Fruit fly (Drosophila melanogaster): Measurements from ENCODE around the gene CG13678.

CG13678 gene

dm6 chr3L:8197779-8198279, 24.1 kb upstream of the CG13678 start, which contains the start of the genes UbcE2M and Dhps (continued):
- TF ChIP-seq CG4424 (GFP tag; optimal IDR thresholded peaks at IDR 0.05) (peak; percentile 65), C15 (GFP tag; IDR thresholded peaks at IDR 0.05) (no peak), so (GFP tag; IDR thresholded peaks at IDR 0.05) (no peak; the same call in 2 of the 3 replicates), Awh (GFP tag; IDR thresholded peaks at IDR 0.05) (no peak), CG5245 (GFP tag; optimal IDR thresholded peaks at IDR 0.05) (no peak), CG10147 (GFP tag; optimal IDR thresholded peaks at IDR 0.05) (peak; percentile 79), Dek (tag; optimal IDR thresholded peaks at IDR 0.05) (peak; percentile 80), dpn (GFP tag; optimal IDR thresholded peaks at IDR 0.05) (peak; percentile 66), CG3065 (GFP tag; optimal IDR thresholded peaks at IDR 0.05) (peak; percentile 10), wek (GFP tag; optimal IDR thresholded peaks at IDR 0.05) (no peak), CG6254 (GFP tag; optimal IDR thresholded peaks at IDR 0.05) (peak; percentile 20), CG4854 (GFP tag; optimal IDR thresholded peaks at IDR 0.05) (peak; percentile 19), Bgb (GFP tag; IDR thresholded peaks at IDR 0.05; ENCODE audit: partially characterized antibody) (peak; percentile 75), CG33213 (GFP tag; optimal IDR thresholded peaks at IDR 0.05) (no peak), croc (GFP tag; conservative IDR thresholded peaks at IDR 0.05) (peak; percentile 57), HLH54F (GFP tag; optimal IDR thresholded peaks at IDR 0.05) (peak; percentile 56), CG15514 (GFP tag; optimal IDR thresholded peaks at IDR 0.05) (peak; percentile 75), CG6175 (GFP tag; IDR thresholded peaks at IDR 0.05) (peak; percentile 75; the same call in 1 of the 3 replicates), CG18262 (tag; optimal IDR thresholded peaks at IDR 0.05) (peak; percentile 65), CG10274 (GFP tag; optimal IDR thresholded peaks at IDR 0.05) (peak; percentile 8), eve (GFP tag; optimal IDR thresholded peaks at IDR 0.05) (no peak), CG3995 (GFP tag; optimal IDR thresholded peaks at IDR 0.05) (peak; percentile 51), CG2116 (GFP tag; optimal IDR thresholded peaks at IDR 0.05) (peak; percentile 83), ase (GFP tag; IDR thresholded peaks at IDR 0.05) (peak; percentile 38; the same call in 1 of the 3 replicates), Dip3 (GFP tag; optimal IDR thresholded peaks at IDR 0.05) (peak; percentile 49), Fer3 (tag; optimal IDR thresholded peaks at IDR 0.05) (peak; percentile 76), CG15011 (GFP tag; optimal IDR thresholded peaks at IDR 0.05) (no peak), Scr (GFP tag; IDR thresholded peaks at IDR 0.05; ENCODE audit: partially characterized antibody) (peak; percentile 80), ato (GFP tag; IDR thresholded peaks at IDR 0.05; ENCODE audit: partially characterized antibody) (0 out of 2 replicates have a peak, but pooled peaks have one; percentile 31), Rfx (GFP tag; IDR thresholded peaks at IDR 0.05) (peak; percentile 87), CG9797 (GFP tag; optimal IDR thresholded peaks at IDR 0.05) (peak; percentile 23), Vsx1 (GFP tag; optimal IDR thresholded peaks at IDR 0.05) (no peak), unc-4 (GFP tag; IDR thresholded peaks at IDR 0.05; ENCODE audit: partially characterized antibody) (peak; percentile 68), bowl (GFP tag; IDR thresholded peaks at IDR 0.05) (no peak), amos (GFP tag; IDR thresholded peaks at IDR 0.05; ENCODE audit: partially characterized antibody) (peak; percentile 84), chif (GFP tag; optimal IDR thresholded peaks at IDR 0.05) (peak in 1 of 2 experiments; percentile 29), ATbp (GFP tag; optimal IDR thresholded peaks at IDR 0.05) (no peak), esg (GFP tag; conservative IDR thresholded peaks at IDR 0.05) (peak; percentile 66), CG2120 (GFP tag; optimal IDR thresholded peaks at IDR 0.05) (peak; percentile 82), sna (GFP tag; IDR thresholded peaks at IDR 0.05; ENCODE audit: partially characterized antibody) (peak; percentile 60), ham (GFP tag; IDR thresholded peaks at IDR 0.05) (no peak), BtbVII (GFP tag; optimal IDR thresholded peaks at IDR 0.05) (peak; percentile 46), sima (GFP tag; optimal IDR thresholded peaks at IDR 0.05) (no peak), HHEX (GFP tag; optimal IDR thresholded peaks at IDR 0.05) (peak; percentile 65), Optix (GFP tag; IDR thresholded peaks at IDR 0.05) (peak; percentile 55; the same call in 1 of the 3 replicates), prd (optimal IDR thresholded peaks at IDR 0.05) (no peak), prd (GFP tag; IDR thresholded peaks at IDR 0.05) (peak; percentile 82), hbn (GFP tag; IDR thresholded peaks at IDR 0.05; ENCODE audit: partially characterized antibody) (peak; percentile 64), Dll (GFP tag; IDR thresholded peaks at IDR 0.05; ENCODE audit: partially characterized antibody) (peak; percentile 75)

Measured in whole organism, embryonic.